Fruit fly (Drosophila melanogaster) whole organism, embryonic: ENCODE measurements around the gene Roc1b.

ENCODE experiments used
- Adf1 ChIP-seq: fragments of 200-800 bp; sonication (Bioruptor generic); IDR thresholded peaks from 2 replicates; pipeline ENCODE4 v1.3.6; 2022; ENCODE audit warnings: missing biosample characterization, missing genetic modification characterization
- Aef1 ChIP-seq: fragments of 200-800 bp; sonication (Bioruptor generic); IDR thresholded peaks from 3 replicates; pipeline ENCODE4 v1.3.6; 2022; ENCODE audit warnings: missing biosample characterization, missing genetic modification characterization
- BEAF-32 ChIP-seq: fragments of 200-800 bp; sonication (Bioruptor generic); optimal IDR thresholded peaks from 3 replicates; lab custom pipeline; 2017; ENCODE audit warnings: missing biosample characterization, missing genetic modification characterization, mild to moderate bottlenecking, moderate library complexity, missing genetic modification reagents
- Bgb ChIP-seq: fragments of 200-800 bp; sonication (Bioruptor generic); IDR thresholded peaks from 2 replicates; pipeline ENCODE4 v1.3.6; 2022; ENCODE audit warnings: missing biosample characterization, missing genetic modification characterization; ENCODE audit not compliant: partially characterized antibody
- CG12769 ChIP-seq: fragments of 200-800 bp; sonication (Bioruptor generic); optimal IDR thresholded peaks from 2 replicates; lab custom pipeline; 2019; ENCODE audit warnings: missing biosample characterization, mild to moderate bottlenecking, missing genetic modification characterization, moderate library complexity
- CG13287 ChIP-seq: fragments of 200-800 bp; sonication (Bioruptor generic); IDR thresholded peaks from 2 replicates; pipeline ENCODE4 v1.3.6; 2022; ENCODE audit warnings: missing biosample characterization, missing genetic modification characterization; ENCODE audit not compliant: partially characterized antibody
- CG13624 ChIP-seq: fragments of 200-800 bp; sonication (Bioruptor generic); optimal IDR thresholded peaks from 2 replicates; lab custom pipeline; 2016; ENCODE audit warnings: missing biosample characterization, missing genetic modification characterization
- CG15514 ChIP-seq: fragments of 200-800 bp; sonication (Bioruptor generic); optimal IDR thresholded peaks from 3 replicates; lab custom pipeline; 2017; ENCODE audit warnings: missing biosample characterization, missing genetic modification characterization, mild to moderate bottlenecking, moderate library complexity, missing genetic modification reagents
- CG1647 ChIP-seq: fragments of 200-800 bp; sonication (Bioruptor generic); optimal IDR thresholded peaks from 3 replicates; lab custom pipeline; 2016; ENCODE audit warnings: missing biosample characterization, missing genetic modification characterization
- CG4282 ChIP-seq: fragments of 200-800 bp; sonication (Bioruptor generic); optimal IDR thresholded peaks from 2 replicates; lab custom pipeline; 2016; ENCODE audit warnings: missing biosample characterization, missing genetic modification characterization
- CG4360 ChIP-seq: fragments of 200-800 bp; sonication (Bioruptor generic); IDR thresholded peaks from 2 replicates; pipeline ENCODE4 v1.3.6; 2022; ENCODE audit warnings: missing biosample characterization, missing genetic modification characterization
- CG8290 ChIP-seq, 3 experiments: fragments of 200-800 bp; sonication (Bioruptor generic); optimal IDR thresholded peaks; 2 replicates each; lab custom pipeline; 2016 to 2019; ENCODE audit warnings: missing biosample characterization in 3 of 3, missing genetic modification characterization in 3 of 3, mild to moderate bottlenecking in 2 of 3, moderate library complexity in 1 of 3
- CHES-1-like ChIP-seq: fragments of 200-800 bp; sonication (Bioruptor generic); optimal IDR thresholded peaks from 2 replicates; lab custom pipeline; 2016; ENCODE audit warnings: missing biosample characterization, missing genetic modification characterization
- CTCF ChIP-seq: fragments of 200-800 bp; sonication (Bioruptor generic); optimal IDR thresholded peaks from 2 replicates; lab custom pipeline; 2017; ENCODE audit warnings: missing biosample characterization, mild to moderate bottlenecking, missing genetic modification characterization, moderate library complexity
- Chrac-16 ChIP-seq: fragments of 200-800 bp; sonication (Bioruptor generic); optimal IDR thresholded peaks from 3 replicates; lab custom pipeline; 2016; ENCODE audit warnings: missing biosample characterization, missing genetic modification characterization
- D19A ChIP-seq: fragments of 200-800 bp; optimal IDR thresholded peaks from 3 replicates; lab custom pipeline; 2019; ENCODE audit warnings: missing biosample characterization, mild to moderate bottlenecking, missing genetic modification characterization, moderate library complexity
- Dek ChIP-seq: fragments of 200-800 bp; sonication (Bioruptor generic); optimal IDR thresholded peaks from 3 replicates; lab custom pipeline; 2019; ENCODE audit warnings: missing biosample characterization, mild to moderate bottlenecking, missing genetic modification characterization, moderate library complexity
- Doc3 ChIP-seq: fragments of 200-800 bp; sonication (Bioruptor generic); IDR thresholded peaks from 3 replicates; pipeline ENCODE4 v1.3.6; 2022; ENCODE audit warnings: missing biosample characterization, missing genetic modification characterization; ENCODE audit not compliant: partially characterized antibody
- Dref ChIP-seq: fragments of 200-800 bp; sonication (Bioruptor generic); IDR thresholded peaks from 2 replicates; pipeline ENCODE4 v1.3.6; 2022; ENCODE audit warnings: missing biosample characterization, missing genetic modification characterization
- E2f2 ChIP-seq: fragments of 200-800 bp; sonication (Bioruptor generic); IDR thresholded peaks from 2 replicates; pipeline ENCODE4 v1.3.6; 2022; ENCODE audit warnings: missing biosample characterization, missing genetic modification characterization
- Eip74EF ChIP-seq, 2 experiments: fragments of 200-800 bp in 1 of 2; fragments of >200 bp in 1 of 2; sonication (Bioruptor generic) in 1 of 2; optimal IDR thresholded peaks; 2 replicates each; lab custom pipeline; 2017 to 2019; ENCODE audit warnings: missing biosample characterization in 2 of 2, missing genetic modification characterization in 2 of 2, mild to moderate bottlenecking in 1 of 2, moderate library complexity in 1 of 2
- Hey ChIP-seq: fragments of 200-800 bp; sonication (Bioruptor generic); optimal IDR thresholded peaks from 3 replicates; lab custom pipeline; 2018; ENCODE audit warnings: missing biosample characterization, mild to moderate bottlenecking, missing genetic modification characterization
- HmgZ ChIP-seq: fragments of 200-800 bp; sonication (Bioruptor generic); optimal IDR thresholded peaks from 2 replicates; lab custom pipeline; 2018; ENCODE audit warnings: missing biosample characterization, mild to moderate bottlenecking, missing genetic modification characterization
- Hr78 ChIP-seq, 2 experiments: fragments of 200-800 bp in 1 of 2; fragments of >200 bp in 1 of 2; sonication (Bioruptor generic) in 1 of 2; optimal IDR thresholded peaks; 2 replicates each; lab custom pipeline; 2017 to 2019; ENCODE audit warnings: missing biosample characterization in 2 of 2, missing genetic modification characterization in 2 of 2, mild to moderate bottlenecking in 1 of 2, moderate library complexity in 1 of 2
- Kr ChIP-seq: fragments of 200-800 bp; sonication (Bioruptor generic); optimal IDR thresholded peaks from 2 replicates; lab custom pipeline; 2017; ENCODE audit warnings: missing biosample characterization, mild to moderate bottlenecking, missing genetic modification characterization
- Lhr ChIP-seq: fragments of 200-800 bp; sonication (Bioruptor generic); optimal IDR thresholded peaks from 3 replicates; lab custom pipeline; 2017; ENCODE audit warnings: mild to moderate bottlenecking, missing biosample characterization, missing genetic modification reagents, missing genetic modification characterization
- MBD-R2 ChIP-seq: fragments of 200-800 bp; sonication (Bioruptor generic); IDR thresholded peaks from 2 replicates; pipeline ENCODE4 v1.3.6; 2022; ENCODE audit warnings: missing biosample characterization, missing genetic modification characterization
- Myb ChIP-seq: fragments of 200-800 bp; sonication (Bioruptor generic); optimal IDR thresholded peaks from 2 replicates; lab custom pipeline; 2016; ENCODE audit warnings: missing biosample characterization, missing genetic modification characterization
- Nf-YC ChIP-seq: fragments of 200-800 bp; optimal IDR thresholded peaks from 3 replicates; lab custom pipeline; 2019; ENCODE audit warnings: missing biosample characterization, mild to moderate bottlenecking, missing genetic modification characterization, moderate library complexity
- Scr ChIP-seq: fragments of 200-800 bp; sonication (Bioruptor generic); IDR thresholded peaks from 2 replicates; pipeline ENCODE4 v1.3.6; 2022; ENCODE audit warnings: missing biosample characterization, missing genetic modification characterization; ENCODE audit not compliant: partially characterized antibody
- Ssrp ChIP-seq: fragments of 200-800 bp; sonication (Bioruptor generic); optimal IDR thresholded peaks from 2 replicates; lab custom pipeline; 2018; ENCODE audit warnings: missing biosample characterization, mild to moderate bottlenecking, missing genetic modification characterization, moderate library complexity
- amos ChIP-seq: fragments of 200-800 bp; sonication (Bioruptor generic); IDR thresholded peaks from 2 replicates; pipeline ENCODE4 v1.3.6; 2022; ENCODE audit warnings: missing biosample characterization, missing genetic modification characterization; ENCODE audit not compliant: partially characterized antibody
- az2 ChIP-seq: fragments of 200-800 bp; sonication (Bioruptor generic); optimal IDR thresholded peaks from 3 replicates; lab custom pipeline; 2016; ENCODE audit warnings: missing biosample characterization, missing genetic modification characterization
- bsh ChIP-seq, 2 experiments: fragments of 200-800 bp; sonication (Bioruptor generic); optimal IDR thresholded peaks; 2 replicates each; lab custom pipeline; 2017 to 2018; ENCODE audit warnings: mild to moderate bottlenecking in 2 of 2, missing biosample characterization in 2 of 2, missing genetic modification characterization in 2 of 2, moderate library complexity in 1 of 2
- chinmo ChIP-seq: fragments of 200-800 bp; sonication (Bioruptor generic); IDR thresholded peaks from 4 replicates; pipeline ENCODE4 v1.3.6; 2022; ENCODE audit warnings: missing biosample characterization, missing genetic modification characterization; ENCODE audit not compliant: partially characterized antibody
- dati ChIP-seq: fragments of 200-800 bp; sonication (Bioruptor generic); IDR thresholded peaks from 2 replicates; pipeline ENCODE4 v1.3.6; 2022; ENCODE audit warnings: missing biosample characterization, missing genetic modification characterization
- exex ChIP-seq: fragments of 200-800 bp; sonication (Bioruptor generic); optimal IDR thresholded peaks from 4 replicates; lab custom pipeline; 2018; ENCODE audit warnings: missing biosample characterization, mild to moderate bottlenecking, missing genetic modification characterization, moderate library complexity
- fd64A ChIP-seq: fragments of 200-800 bp; sonication (Bioruptor generic); optimal IDR thresholded peaks from 3 replicates; lab custom pipeline; 2018; ENCODE audit warnings: missing biosample characterization, mild to moderate bottlenecking, missing genetic modification characterization
- gfzf ChIP-seq: fragments of 200-800 bp; sonication (Bioruptor generic); optimal IDR thresholded peaks from 2 replicates; lab custom pipeline; 2016; ENCODE audit warnings: missing biosample characterization, mild to moderate bottlenecking, missing genetic modification characterization, moderate library complexity
- hkb ChIP-seq, 2 experiments: fragments of 200-800 bp in 1 of 2; fragments of >200 bp in 1 of 2; sonication (Bioruptor generic) in 1 of 2; IDR thresholded peaks in 1 of 2; optimal IDR thresholded peaks in 1 of 2; 2 replicates each; pipeline versions ENCODE4 v1.3.6 to Lab custom; 2017 to 2022; ENCODE audit warnings: missing biosample characterization in 1 of 2, missing genetic modification characterization in 1 of 2
- hth ChIP-seq: fragments of >200 bp; optimal IDR thresholded peaks from 2 replicates; lab custom pipeline; 2017; ENCODE audit warnings: inconsistent platforms
- lbe ChIP-seq: fragments of 200-800 bp; sonication (Bioruptor generic); optimal IDR thresholded peaks from 2 replicates; lab custom pipeline; 2016; ENCODE audit warnings: missing biosample characterization, mild to moderate bottlenecking, missing genetic modification characterization
- pita ChIP-seq: fragments of 200-800 bp; sonication (Bioruptor generic); optimal IDR thresholded peaks from 2 replicates; lab custom pipeline; 2017; ENCODE audit warnings: missing biosample characterization, mild to moderate bottlenecking, missing genetic modification characterization
- pzg ChIP-seq: fragments of 200-800 bp; sonication (Bioruptor generic); optimal IDR thresholded peaks from 3 replicates; lab custom pipeline; 2018; ENCODE audit warnings: missing biosample characterization, mild to moderate bottlenecking, missing genetic modification characterization, moderate library complexity
- sd ChIP-seq: fragments of 200-800 bp; sonication (Bioruptor generic); optimal IDR thresholded peaks from 3 replicates; lab custom pipeline; 2018; ENCODE audit warnings: missing biosample characterization, mild to moderate bottlenecking, missing genetic modification characterization, moderate library complexity
- sug ChIP-seq: fragments of 200-800 bp; optimal IDR thresholded peaks from 2 replicates; lab custom pipeline; 2019; ENCODE audit warnings: missing biosample characterization, mild to moderate bottlenecking, missing genetic modification characterization, moderate library complexity
- unc-4 ChIP-seq: fragments of 200-800 bp; sonication (Bioruptor generic); IDR thresholded peaks from 2 replicates; pipeline ENCODE4 v1.3.6; 2022; ENCODE audit warnings: missing biosample characterization, missing genetic modification characterization; ENCODE audit not compliant: partially characterized antibody
- vfl ChIP-seq: fragments of 200-800 bp; sonication (Bioruptor generic); optimal IDR thresholded peaks from 2 replicates; lab custom pipeline; 2016; ENCODE audit warnings: missing biosample characterization, missing genetic modification characterization

Gene Roc1b

dm6 chr3L:342839-343238, 14.9 kb upstream of the Roc1b start, which contains the start of gene mthl10:
Gene mthl10, minus strand, starts transcription at chr3L:342915.
- TF ChIP-seq gfzf (GFP tag; lab: Kevin White, UChicago) (peak; percentile 35), CTCF (GFP tag; lab: Kevin White, UChicago) (peak; percentile 91), MBD-R2 (GFP tag; lab: Robert Waterston, UW) (peak; percentile 19; the same call in 1 of the 2 replicates), pzg (GFP tag; lab: Kevin White, UChicago) (peak; percentile 29), unc-4 (GFP tag; lab: Robert Waterston, UW) (no peak), HmgZ (tag; lab: Kevin White, UChicago) (peak; percentile 59), Adf1 (GFP tag; lab: Robert Waterston, UW) (0 out of 2 replicates have a peak, but pooled peaks have one; percentile 13), CG4282 (GFP tag; lab: Kevin White, UChicago) (no peak), Lhr (peak; percentile 44), sug (peak; percentile 11), CG13624 (no peak), Dref (no peak), Hr78 (GFP tag; optimal IDR thresholded peaks at IDR 0.05; lab: Kevin White, UChicago) (peak in 1 of 2 experiments; percentile 98), Myb (peak; percentile 13), pita (GFP tag; lab: Kevin White, UChicago) (peak; percentile 59), fd64A (GFP tag; lab: Kevin White, UChicago) (no peak), amos (peak; percentile 12; the same call in 1 of the 2 replicates), Kr (GFP tag; lab: Kevin White, UChicago) (no peak), D19A (tag; lab: Kevin White, UChicago) (no peak), vfl (GFP tag; lab: Kevin White, UChicago) (no peak), bsh (GFP tag; optimal IDR thresholded peaks at IDR 0.05; lab: Kevin White, UChicago) (no peak), CG12769 (tag; lab: Kevin White, UChicago) (peak; percentile 75), Nf-YC (tag; lab: Kevin White, UChicago) (peak; percentile 69), CG15514 (GFP tag; lab: Kevin White, UChicago) (peak; percentile 9), Aef1 (GFP tag; lab: Robert Waterston, UW) (no peak), Eip74EF (GFP tag; optimal IDR thresholded peaks at IDR 0.05; lab: Kevin White, UChicago) (no peak), sd (peak; percentile 81), Ssrp (tag; lab: Kevin White, UChicago) (no peak), lbe (peak; percentile 33), CG4360 (GFP tag; lab: Robert Waterston, UW) (0 out of 2 replicates have a peak, but pooled peaks have one; percentile 16), CG13287 (GFP tag; lab: Robert Waterston, UW) (no peak; the same call in 1 of the 2 replicates), Scr (no peak), chinmo (0 out of 4 replicates have a peak, but pooled peaks have one; percentile 53), Chrac-16 (GFP tag; lab: Kevin White, UChicago) (no peak), BEAF-32 (peak; percentile 4), hth (lab: Kevin White, UChicago) (no peak), hkb (optimal IDR thresholded peaks at IDR 0.05; lab: Kevin White, UChicago) (no peak), hkb (GFP tag; IDR thresholded peaks at IDR 0.05; lab: Robert Waterston, UW) (no peak), CHES-1-like (GFP tag; lab: Kevin White, UChicago) (no peak), exex (tag; lab: Kevin White, UChicago) (peak; percentile 8), Bgb (GFP tag; lab: Robert Waterston, UW) (peak; percentile 13; the same call in 1 of the 2 replicates), dati (GFP tag; lab: Robert Waterston, UW) (no peak), Hey (tag; lab: Kevin White, UChicago) (no peak), CG1647 (no peak), az2 (GFP tag; lab: Kevin White, UChicago) (no peak), CG8290 (GFP tag; optimal IDR thresholded peaks at IDR 0.05; lab: Kevin White, UChicago) (no peak), CG8290 (tag; optimal IDR thresholded peaks at IDR 0.05; lab: Kevin White, UChicago) (peak in 1 of 2 experiments; percentile 38), E2f2 (GFP tag; lab: Robert Waterston, UW) (peak; percentile 22), Dek (tag; lab: Kevin White, UChicago) (no peak), Doc3 (no peak)
